Fruit fly (Drosophila melanogaster) whole organism, embryonic: ENCODE data around the gene CHKov1.

Source experiments
- Blimp-1 ChIP-seq: fragments of 200-800 bp; sonication (Bioruptor generic); optimal IDR thresholded peaks from 3 replicates; lab custom pipeline; 2018; ENCODE audit warnings: missing biosample characterization, missing genetic modification characterization, mild to moderate bottlenecking, moderate library complexity, missing genetic modification reagents
- CG10543 ChIP-seq: fragments of 200-800 bp; sonication (Bioruptor generic); optimal IDR thresholded peaks from 3 replicates; lab custom pipeline; 2017; ENCODE audit warnings: missing biosample characterization, mild to moderate bottlenecking, missing genetic modification characterization, moderate library complexity
- CG10654 ChIP-seq: fragments of 200-800 bp; sonication (Bioruptor generic); optimal IDR thresholded peaks from 2 replicates; lab custom pipeline; 2016; ENCODE audit warnings: missing biosample characterization, missing genetic modification characterization
- CG11093 ChIP-seq: fragments of 200-800 bp; sonication (Bioruptor generic); IDR thresholded peaks from 3 replicates; pipeline ENCODE4 v1.3.6; 2022; ENCODE audit warnings: missing biosample characterization, missing genetic modification characterization
- CG12071 ChIP-seq: fragments of 200-800 bp; sonication (Bioruptor generic); optimal IDR thresholded peaks from 3 replicates; lab custom pipeline; 2018; ENCODE audit warnings: missing biosample characterization, mild to moderate bottlenecking, missing genetic modification characterization
- CG12219 ChIP-seq: fragments of 200-800 bp; sonication (Bioruptor generic); optimal IDR thresholded peaks from 3 replicates; lab custom pipeline; 2018; ENCODE audit warnings: missing biosample characterization, mild to moderate bottlenecking, missing genetic modification characterization
- CG13296 ChIP-seq: fragments of 200-800 bp; sonication (Bioruptor generic); optimal IDR thresholded peaks from 3 replicates; lab custom pipeline; 2018; ENCODE audit warnings: missing biosample characterization, mild to moderate bottlenecking, missing genetic modification characterization
- CG14710 ChIP-seq: fragments of 200-800 bp; sonication (Bioruptor generic); optimal IDR thresholded peaks from 3 replicates; lab custom pipeline; 2019; ENCODE audit warnings: missing biosample characterization, mild to moderate bottlenecking, missing genetic modification characterization, moderate library complexity
- CG15514 ChIP-seq: fragments of 200-800 bp; sonication (Bioruptor generic); optimal IDR thresholded peaks from 3 replicates; lab custom pipeline; 2017; ENCODE audit warnings: missing biosample characterization, missing genetic modification characterization, mild to moderate bottlenecking, moderate library complexity, missing genetic modification reagents
- CG18476 ChIP-seq: fragments of 200-800 bp; sonication (Bioruptor generic); optimal IDR thresholded peaks from 2 replicates; lab custom pipeline; 2016; ENCODE audit warnings: missing biosample characterization, mild to moderate bottlenecking, missing genetic modification characterization
- CG18764 ChIP-seq: fragments of 200-800 bp; sonication (Bioruptor generic); optimal IDR thresholded peaks from 3 replicates; lab custom pipeline; 2016; ENCODE audit warnings: missing biosample characterization, missing genetic modification characterization
- CG3163 ChIP-seq: fragments of 200-800 bp; sonication (Bioruptor generic); optimal IDR thresholded peaks from 3 replicates; lab custom pipeline; 2016; ENCODE audit warnings: missing biosample characterization, missing genetic modification characterization
- CrebB ChIP-seq: fragments of 200-800 bp; sonication (Bioruptor generic); optimal IDR thresholded peaks from 3 replicates; lab custom pipeline; 2018; ENCODE audit warnings: missing biosample characterization, mild to moderate bottlenecking, missing genetic modification characterization
- Deaf1 ChIP-seq: fragments of 200-800 bp; optimal IDR thresholded peaks from 3 replicates; lab custom pipeline; 2019; ENCODE audit warnings: missing biosample characterization, mild to moderate bottlenecking, missing genetic modification characterization, moderate library complexity
- Dp ChIP-seq: fragments of 200-800 bp; sonication (Bioruptor generic); optimal IDR thresholded peaks from 2 replicates; lab custom pipeline; 2018; ENCODE audit warnings: missing biosample characterization, mild to moderate bottlenecking, missing genetic modification characterization, moderate library complexity
- Hmx ChIP-seq: fragments of 200-800 bp; sonication (Bioruptor generic); optimal IDR thresholded peaks from 2 replicates; lab custom pipeline; 2016; ENCODE audit warnings: missing biosample characterization, missing genetic modification characterization
- Hr51 ChIP-seq, 2 experiments: fragments of 200-800 bp; sonication (Bioruptor generic); optimal IDR thresholded peaks; 2 replicates in 1 of 2; 3 replicates in 1 of 2; lab custom pipeline; 2016 to 2018; ENCODE audit warnings: missing biosample characterization in 2 of 2, missing genetic modification characterization in 2 of 2, mild to moderate bottlenecking in 1 of 2, moderate library complexity in 1 of 2
- Jarid2 ChIP-seq: fragments of 200-800 bp; sonication (Bioruptor generic); optimal IDR thresholded peaks from 3 replicates; lab custom pipeline; 2017; ENCODE audit warnings: mild to moderate bottlenecking, missing biosample characterization, missing genetic modification reagents, missing genetic modification characterization
- Kr ChIP-seq: fragments of 200-800 bp; sonication (Bioruptor generic); optimal IDR thresholded peaks from 2 replicates; lab custom pipeline; 2017; ENCODE audit warnings: missing biosample characterization, mild to moderate bottlenecking, missing genetic modification characterization
- Lim3 ChIP-seq: fragments of 200-800 bp; sonication (Bioruptor generic); IDR thresholded peaks from 2 replicates; pipeline ENCODE4 v1.3.6; 2022; ENCODE audit warnings: missing biosample characterization, missing genetic modification characterization
- Mad ChIP-seq: fragments of 200-800 bp; sonication (Bioruptor generic); optimal IDR thresholded peaks from 2 replicates; lab custom pipeline; 2016; ENCODE audit warnings: missing biosample characterization, missing genetic modification characterization
- Med ChIP-seq: fragments of 200-800 bp; sonication (Bioruptor generic); peaks from one replicate; lab custom pipeline; 2016; ENCODE audit warnings: missing biosample characterization, missing genetic modification characterization, mild to moderate bottlenecking, inconsistent platforms, moderate library complexity
- bcd ChIP-seq: fragments of 200-800 bp; sonication (Bioruptor generic); optimal IDR thresholded peaks from 2 replicates; lab custom pipeline; 2017; ENCODE audit warnings: missing biosample characterization, mild to moderate bottlenecking, missing genetic modification characterization
- exex ChIP-seq: fragments of 200-800 bp; sonication (Bioruptor generic); optimal IDR thresholded peaks from 4 replicates; lab custom pipeline; 2018; ENCODE audit warnings: missing biosample characterization, mild to moderate bottlenecking, missing genetic modification characterization, moderate library complexity
- eyg ChIP-seq: fragments of 200-800 bp; sonication (Bioruptor generic); optimal IDR thresholded peaks from 3 replicates; lab custom pipeline; 2016; ENCODE audit warnings: missing biosample characterization, missing genetic modification characterization
- fu2 ChIP-seq: fragments of 200-800 bp; sonication (Bioruptor generic); optimal IDR thresholded peaks from 2 replicates; lab custom pipeline; 2016; ENCODE audit warnings: missing biosample characterization, missing genetic modification characterization
- gce ChIP-seq: fragments of 200-800 bp; sonication (Bioruptor generic); IDR thresholded peaks from 3 replicates; pipeline ENCODE4 v1.3.6; 2022; ENCODE audit warnings: missing biosample characterization, missing genetic modification characterization
- gsb ChIP-seq: fragments of 200-800 bp; sonication (Bioruptor generic); IDR thresholded peaks from 2 replicates; pipeline ENCODE4 v1.3.6; 2022; ENCODE audit warnings: missing biosample characterization, missing genetic modification characterization
- hbn ChIP-seq: fragments of 200-800 bp; sonication (Bioruptor generic); IDR thresholded peaks from 2 replicates; pipeline ENCODE4 v1.3.6; 2022; ENCODE audit warnings: missing biosample characterization, missing genetic modification characterization; ENCODE audit not compliant: partially characterized antibody
- nerfin-2 ChIP-seq: fragments of 200-800 bp; sonication (Bioruptor generic); IDR thresholded peaks from 2 replicates; pipeline ENCODE4 v1.3.6; 2022; ENCODE audit warnings: missing biosample characterization, missing genetic modification characterization; ENCODE audit not compliant: partially characterized antibody
- onecut ChIP-seq: fragments of 200-800 bp; sonication (Bioruptor generic); IDR thresholded peaks from 2 replicates; pipeline ENCODE4 v1.3.6; 2022; ENCODE audit warnings: missing biosample characterization, missing genetic modification characterization
- row ChIP-seq: fragments of 200-800 bp; sonication (Bioruptor generic); IDR thresholded peaks from 3 replicates; pipeline ENCODE4 v1.3.6; 2022; ENCODE audit warnings: missing biosample characterization, missing genetic modification characterization
- slbo ChIP-seq: fragments of 200-800 bp; sonication (Bioruptor generic); IDR thresholded peaks from 2 replicates; pipeline ENCODE4 v1.3.6; 2022; ENCODE audit warnings: missing biosample characterization, missing genetic modification characterization
- sob ChIP-seq: fragments of 200-800 bp; sonication (Bioruptor generic); IDR thresholded peaks from 2 replicates; pipeline ENCODE4 v1.3.6; 2022; ENCODE audit warnings: missing biosample characterization, missing genetic modification characterization
- sug ChIP-seq: fragments of 200-800 bp; optimal IDR thresholded peaks from 2 replicates; lab custom pipeline; 2019; ENCODE audit warnings: missing biosample characterization, mild to moderate bottlenecking, missing genetic modification characterization, moderate library complexity
- vnd ChIP-seq: fragments of 200-800 bp; sonication (Bioruptor generic); IDR thresholded peaks from 3 replicates; pipeline ENCODE4 v1.3.6; 2022; ENCODE audit warnings: missing biosample characterization, missing genetic modification characterization; ENCODE audit not compliant: partially characterized antibody
- vvl ChIP-seq: fragments of 200-800 bp; sonication (Bioruptor generic); IDR thresholded peaks from 2 replicates; pipeline ENCODE4 v1.3.6; 2022; ENCODE audit warnings: missing biosample characterization, missing genetic modification characterization

Gene CHKov1

DNA sequence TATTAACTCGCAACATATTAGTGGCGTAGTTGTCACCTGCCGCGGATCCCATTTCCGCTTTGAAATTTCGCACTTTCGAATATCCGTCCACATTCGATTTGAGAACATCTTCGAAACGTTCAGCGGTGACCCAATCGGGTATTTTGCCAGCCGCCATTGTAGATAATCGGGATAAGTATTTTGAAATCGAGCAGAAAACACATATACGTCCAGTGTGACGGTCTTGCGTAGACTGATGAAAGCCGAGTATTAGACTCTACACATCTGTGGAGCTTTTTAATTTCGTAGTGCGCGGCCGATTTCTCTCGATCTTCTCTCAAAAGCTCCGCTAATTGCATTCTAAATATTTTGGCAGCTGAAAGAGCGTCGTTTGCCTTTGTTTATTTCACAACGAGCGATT, at the start of gene CHKov1 (continued):
- no peak for TF ChIP-seq CG12219
- no peak for TF ChIP-seq CG14710 (tag; lab: Kevin White, UChicago)
- TF ChIP-seq bcd: no peak
- TF ChIP-seq Deaf1 (tag; lab: Kevin White, UChicago): peak; percentile 50
- peak; percentile 26 for TF ChIP-seq CrebB (tag; lab: Kevin White, UChicago)
- no peak for TF ChIP-seq nerfin-2
- TF ChIP-seq Med (GFP tag; lab: Kevin White, UChicago): peak; percentile 67
- TF ChIP-seq CG15514 (GFP tag; lab: Kevin White, UChicago): peak; percentile 24
- 0 out of 2 replicates have a peak, but pooled peaks have one; percentile 21 for TF ChIP-seq vvl (GFP tag; lab: Robert Waterston, UW)
- peak; percentile 90 for TF ChIP-seq Jarid2 (GFP tag; lab: Kevin White, UChicago)
- no peak for TF ChIP-seq CG18476 (GFP tag; lab: Kevin White, UChicago)
- TF ChIP-seq Blimp-1 (GFP tag; lab: Kevin White, UChicago): no peak
- no peak for TF ChIP-seq slbo (GFP tag; lab: Robert Waterston, UW)
- peak; percentile 44 for TF ChIP-seq CG3163 (GFP tag; lab: Kevin White, UChicago)
- 0 out of 3 replicates have a peak, but pooled peaks have one; percentile 1 for TF ChIP-seq row (GFP tag; lab: Robert Waterston, UW)
- no peak for TF ChIP-seq eyg (GFP tag; lab: Kevin White, UChicago)
- peak; percentile 11 for TF ChIP-seq CG10543
- TF ChIP-seq gsb (GFP tag; lab: Robert Waterston, UW): no peak
- TF ChIP-seq, all 482 proteins: peak for 31

DNA sequence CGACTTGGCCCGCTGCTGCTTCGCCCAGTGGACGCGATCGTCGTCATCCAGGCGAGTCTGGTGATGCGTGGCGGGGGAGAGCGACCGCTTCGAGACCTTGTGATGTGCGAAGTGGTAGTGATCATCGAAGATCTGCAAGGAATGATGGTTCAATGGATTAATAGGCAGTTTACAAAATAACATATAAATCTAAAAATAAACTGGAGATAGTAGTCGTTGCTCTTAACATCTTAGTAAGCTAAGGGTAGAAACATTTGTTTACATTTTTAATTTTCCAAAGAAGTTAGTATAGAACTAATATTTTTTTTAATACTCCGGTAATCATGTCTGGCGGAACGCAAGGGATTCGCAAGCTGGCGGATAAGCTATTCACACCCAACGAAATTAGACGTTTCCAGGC, 28.9 kb upstream of the CHKov1 start, which contains the start of gene ND-49L:
ND-49L (plus strand) TSS at position 301 of the 400 bp plus-strand sequence.
- no peak for TF ChIP-seq CG13296 (GFP tag; lab: Kevin White, UChicago)
- no peak for TF ChIP-seq CG11093 (GFP tag; lab: Robert Waterston, UW)
- no peak for TF ChIP-seq Hmx
- TF ChIP-seq Hr51 (GFP tag; optimal IDR thresholded peaks at IDR 0.05; lab: Kevin White, UChicago): no peak
- TF ChIP-seq onecut: no peak
- TF ChIP-seq CG12071: no peak
- TF ChIP-seq Mad (GFP tag; lab: Kevin White, UChicago): no peak
- no peak for TF ChIP-seq gce
- no peak for TF ChIP-seq fu2 (GFP tag; lab: Kevin White, UChicago)
- no peak for TF ChIP-seq hbn (GFP tag; lab: Robert Waterston, UW)

DNA sequence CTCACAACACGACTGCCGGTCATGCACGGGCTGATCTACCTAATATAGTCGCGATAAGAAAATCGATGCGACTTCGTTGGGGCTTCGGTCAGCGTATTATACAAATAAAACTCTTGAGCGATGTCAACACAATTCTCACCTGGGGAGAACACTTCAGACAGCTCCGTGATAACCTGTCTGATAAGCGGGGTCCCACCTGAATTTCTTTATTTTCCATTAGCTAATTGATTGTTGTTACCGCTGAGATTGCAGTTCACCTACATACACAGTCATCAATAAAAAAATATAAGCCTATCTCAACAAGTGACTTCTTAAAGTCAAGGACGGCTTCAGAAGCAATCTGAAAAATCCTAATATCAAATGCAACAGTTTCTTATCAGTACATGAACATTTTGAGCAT, 17.8 kb upstream of the CHKov1 start, which contains the start of gene tobi:
tobi (minus strand) TSS at position 23 of the 400 bp plus-strand sequence.
- TF ChIP-seq CG18476 (GFP tag; lab: Kevin White, UChicago): no peak
- peak; percentile 89 for TF ChIP-seq sug (tag; lab: Kevin White, UChicago)
- TF ChIP-seq Blimp-1 (GFP tag; lab: Kevin White, UChicago): no peak
- no peak for TF ChIP-seq CG10654 (GFP tag; lab: Kevin White, UChicago)
- TF ChIP-seq CG18764: no peak
- no peak for TF ChIP-seq Kr (GFP tag; lab: Kevin White, UChicago)
- peak; percentile 72 for TF ChIP-seq exex (tag; lab: Kevin White, UChicago)
- no peak for TF ChIP-seq Lim3 (GFP tag; lab: Robert Waterston, UW)
- TF ChIP-seq vnd (GFP tag; lab: Robert Waterston, UW): peak; percentile 19; the same call in 1 of the 3 replicates

DNA sequence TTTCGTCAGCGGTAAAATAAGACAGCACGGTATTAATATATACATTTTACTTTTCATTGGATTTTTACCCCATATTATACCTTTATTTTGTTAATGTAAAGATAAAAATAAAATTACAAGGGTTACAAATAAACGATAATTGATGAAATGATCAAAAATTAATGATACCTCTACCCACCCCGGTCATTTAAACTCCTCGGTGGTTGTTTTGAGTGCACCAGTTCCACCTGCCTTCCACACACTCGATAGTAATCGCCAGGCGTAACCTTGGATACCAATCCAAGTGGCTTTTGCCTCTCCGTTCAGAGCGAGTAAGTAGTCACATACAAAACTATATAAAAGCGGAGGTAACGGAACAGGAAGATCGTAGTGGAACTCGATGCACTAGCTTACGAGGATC, 10.8 kb upstream of the CHKov1 start, which contains the start of gene rha:
rha (plus strand) TSS at position 301 of the 400 bp plus-strand sequence.
- no peak for TF ChIP-seq sob (GFP tag; lab: Robert Waterston, UW)
- TF ChIP-seq Dp (GFP tag; lab: Kevin White, UChicago): no peak
